Worm (Caenorhabditis elegans): ENCODE results near the gene tbcc-1.

DNA sequence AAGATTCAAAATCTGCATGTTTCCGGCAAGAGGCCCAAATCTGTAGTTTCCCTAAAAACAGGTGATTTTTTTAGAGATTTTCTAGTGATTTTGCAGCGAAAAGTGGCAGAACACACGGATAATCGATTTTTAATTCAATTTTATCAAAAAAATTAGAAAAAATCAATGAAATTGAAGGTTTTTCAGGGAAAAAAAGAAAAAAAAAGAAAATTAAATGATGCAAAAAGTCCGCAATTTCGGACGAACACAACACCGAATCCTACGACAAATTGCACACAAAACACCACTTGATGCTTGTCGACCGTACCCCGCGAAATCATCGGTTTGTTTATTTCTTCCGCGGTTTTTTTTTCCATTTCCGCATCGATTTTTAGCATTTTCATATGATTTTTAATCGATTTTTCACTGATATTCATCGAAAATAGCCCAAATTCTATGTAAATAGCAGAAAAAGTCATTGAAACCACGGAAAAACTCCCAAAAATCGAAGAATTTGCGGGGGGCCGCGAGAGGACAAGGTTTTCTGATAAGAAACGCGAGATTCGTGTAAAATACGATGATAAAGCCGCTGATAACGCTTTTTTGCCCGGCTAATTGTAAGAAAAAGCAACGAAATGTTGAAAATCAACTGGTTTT is 26.8 kb downstream of the tbcc-1 start, which contains the start of gene tufm-1:
- TF ChIP-seq lin-11 (tag; optimal IDR thresholded peaks at IDR 0.05): no peak
- no peak for TF ChIP-seq ceh-22 (tag; optimal IDR thresholded peaks at IDR 0.05)
- TF ChIP-seq hlh-6 (tag; optimal IDR thresholded peaks at IDR 0.05): no peak
- TF ChIP-seq zip-5 (tag; optimal IDR thresholded peaks at IDR 0.05): no peak
- TF ChIP-seq ama-1 (optimal IDR thresholded peaks at IDR 0.05): no peak
- no peak for TF ChIP-seq fkh-10 (GFP tag; optimal IDR thresholded peaks at IDR 0.05)
- TF ChIP-seq hlh-8 (tag; optimal IDR thresholded peaks at IDR 0.05): no peak
- no peak for TF ChIP-seq ceh-19 (GFP tag; optimal IDR thresholded peaks at IDR 0.05)
- no peak for TF ChIP-seq ceh-24 (tag; optimal IDR thresholded peaks at IDR 0.05)
- TF ChIP-seq nhr-11 (tag; optimal IDR thresholded peaks at IDR 0.05): no peak
